Worm (Caenorhabditis elegans): ENCODE results near the gene lys-8.

DNA sequence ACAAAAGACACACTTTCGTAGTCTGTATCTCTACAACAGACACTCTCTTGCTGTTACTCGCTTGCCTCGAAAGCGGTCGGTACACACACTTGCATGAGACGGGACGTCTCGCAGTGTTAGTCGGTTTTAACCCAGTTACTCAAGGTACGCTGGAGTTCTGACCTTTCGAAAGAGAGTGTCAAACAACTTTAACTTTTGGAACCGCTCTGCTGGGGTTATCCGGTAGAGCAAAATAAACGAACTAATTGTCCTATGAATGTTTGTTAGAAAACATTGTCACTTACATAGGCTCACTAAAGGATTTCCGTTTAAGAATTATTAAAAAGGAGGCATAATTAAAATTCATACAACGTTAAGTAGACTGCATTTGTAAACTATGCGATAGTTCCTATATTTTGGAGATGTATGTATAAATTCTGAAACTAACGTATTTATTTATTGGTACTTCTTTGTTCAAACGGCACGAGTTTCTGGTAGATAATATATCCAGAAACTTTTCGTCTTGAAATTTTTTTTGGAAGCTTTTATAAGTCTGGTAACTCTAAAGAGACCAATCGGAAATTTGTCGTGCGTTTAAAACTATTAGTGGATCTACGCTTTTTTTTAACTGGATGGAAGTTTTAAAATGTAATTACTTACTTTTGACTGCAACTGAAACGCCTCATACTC, 42.4 kb upstream of the lys-8 start:
- TF ChIP-seq cog-1 (tag; optimal IDR thresholded peaks at IDR 0.05): peak; percentile 95
- peak; percentile 84 for TF ChIP-seq ztf-23 (GFP tag; IDR thresholded peaks at IDR 0.05)
- TF ChIP-seq med-1 (GFP tag; optimal IDR thresholded peaks at IDR 0.05; ENCODE audit: insufficient read depth): peak; percentile 60
- peak; percentile 64 for TF ChIP-seq T22C8.4 (GFP tag; IDR thresholded peaks at IDR 0.05)
